Fruit fly (Drosophila melanogaster) whole organism, embryonic: ENCODE results near the gene PIG-Wb.

Experiments used
- Adf1 ChIP-seq: fragments of 200-800 bp; sonication (Bioruptor generic); IDR thresholded peaks from 2 replicates; pipeline ENCODE4 v1.3.6; 2022; ENCODE audit warnings: missing biosample characterization, missing genetic modification characterization
- Awh ChIP-seq: fragments of 200-800 bp; sonication (Bioruptor generic); IDR thresholded peaks from 2 replicates; pipeline ENCODE4, ENCODE4 v1.3.6; 2022; ENCODE audit warnings: missing biosample characterization, missing genetic modification characterization
- Bdp1 ChIP-seq: fragments of 200-800 bp; sonication (Bioruptor generic); optimal IDR thresholded peaks from 3 replicates; lab custom pipeline; 2016; ENCODE audit warnings: missing biosample characterization, missing genetic modification characterization
- BtbVII ChIP-seq: fragments of 200-800 bp; sonication (Bioruptor generic); optimal IDR thresholded peaks from 3 replicates; lab custom pipeline; 2017; ENCODE audit warnings: missing biosample characterization, mild to moderate bottlenecking, missing genetic modification characterization
- CG12659 ChIP-seq: fragments of 200-800 bp; sonication (Bioruptor generic); optimal IDR thresholded peaks from 3 replicates; lab custom pipeline; 2017; ENCODE audit warnings: mild to moderate bottlenecking, missing biosample characterization, missing genetic modification reagents, missing genetic modification characterization
- CG13287 ChIP-seq: fragments of 200-800 bp; sonication (Bioruptor generic); IDR thresholded peaks from 2 replicates; pipeline ENCODE4 v1.3.6; 2022; ENCODE audit warnings: missing biosample characterization, missing genetic modification characterization; ENCODE audit not compliant: partially characterized antibody
- CG14965 ChIP-seq: fragments of 200-800 bp; sonication (Bioruptor generic); optimal IDR thresholded peaks from 2 replicates; lab custom pipeline; 2016; ENCODE audit warnings: missing biosample characterization, missing genetic modification characterization, borderline replicate concordance
- CG17361 ChIP-seq: fragments of 200-800 bp; sonication (Bioruptor generic); IDR thresholded peaks from 3 replicates; pipeline ENCODE4 v1.3.6; 2022; ENCODE audit warnings: missing biosample characterization, missing genetic modification characterization
- CG17802 ChIP-seq: fragments of 200-800 bp; sonication (Bioruptor generic); optimal IDR thresholded peaks from 2 replicates; lab custom pipeline; 2018; ENCODE audit warnings: missing biosample characterization, mild to moderate bottlenecking, missing genetic modification characterization, moderate library complexity
- CG17829 ChIP-seq: fragments of 200-800 bp; optimal IDR thresholded peaks from 2 replicates; lab custom pipeline; 2019; ENCODE audit warnings: missing biosample characterization, mild to moderate bottlenecking, missing genetic modification characterization, moderate library complexity
- CG2875 ChIP-seq: fragments of 200-800 bp; sonication (Bioruptor generic); optimal IDR thresholded peaks from 2 replicates; lab custom pipeline; 2017; ENCODE audit warnings: missing biosample characterization, mild to moderate bottlenecking, missing genetic modification characterization, missing genetic modification reagents
- CG32772 ChIP-seq: fragments of 200-800 bp; sonication (Bioruptor generic); IDR thresholded peaks from 2 replicates; pipeline ENCODE4 v1.3.6; 2022; ENCODE audit warnings: missing biosample characterization, missing genetic modification characterization
- CG3407 ChIP-seq: fragments of 200-800 bp; sonication (Bioruptor generic); optimal IDR thresholded peaks from 2 replicates; lab custom pipeline; 2018; ENCODE audit warnings: missing biosample characterization, mild to moderate bottlenecking, missing genetic modification characterization
- CG34224 ChIP-seq: fragments of 200-800 bp; sonication (Bioruptor generic); IDR thresholded peaks from 3 replicates; pipeline ENCODE4 v1.3.6; 2022; ENCODE audit warnings: missing biosample characterization, missing genetic modification characterization; ENCODE audit not compliant: partially characterized antibody
- CG34376 ChIP-seq: fragments of 200-800 bp; sonication (Bioruptor generic); optimal IDR thresholded peaks from 2 replicates; lab custom pipeline; 2018; ENCODE audit warnings: missing biosample characterization, mild to moderate bottlenecking, missing genetic modification characterization
- CG4360 ChIP-seq: fragments of 200-800 bp; sonication (Bioruptor generic); IDR thresholded peaks from 2 replicates; pipeline ENCODE4 v1.3.6; 2022; ENCODE audit warnings: missing biosample characterization, missing genetic modification characterization
- CG7786 ChIP-seq: fragments of 200-800 bp; sonication (Bioruptor generic); optimal IDR thresholded peaks from 2 replicates; lab custom pipeline; 2016; ENCODE audit warnings: missing biosample characterization, missing genetic modification characterization
- CG8765 ChIP-seq: fragments of 200-800 bp; sonication (Bioruptor generic); IDR thresholded peaks from 2 replicates; pipeline ENCODE4 v1.3.6; 2022; ENCODE audit warnings: missing biosample characterization, missing genetic modification characterization
- CG9817 ChIP-seq: fragments of 200-800 bp; sonication (Bioruptor generic); optimal IDR thresholded peaks from 2 replicates; lab custom pipeline; 2018; ENCODE audit warnings: missing biosample characterization, mild to moderate bottlenecking, missing genetic modification characterization, moderate library complexity
- CHES-1-like ChIP-seq: fragments of 200-800 bp; sonication (Bioruptor generic); optimal IDR thresholded peaks from 2 replicates; lab custom pipeline; 2016; ENCODE audit warnings: missing biosample characterization, missing genetic modification characterization
- Dll ChIP-seq: fragments of 200-800 bp; sonication (Bioruptor generic); IDR thresholded peaks from 4 replicates; pipeline ENCODE4 v1.3.6; 2022; ENCODE audit warnings: missing biosample characterization, missing genetic modification characterization; ENCODE audit not compliant: partially characterized antibody
- Fer3 ChIP-seq: fragments of 200-800 bp; sonication (Bioruptor generic); optimal IDR thresholded peaks from 2 replicates; lab custom pipeline; 2018; ENCODE audit warnings: missing biosample characterization, mild to moderate bottlenecking, missing genetic modification characterization, moderate library complexity
- GATAe ChIP-seq: fragments of 200-800 bp; sonication (Bioruptor generic); conservative IDR thresholded peaks from 2 replicates; pipeline ENCODE4 v1.3.6; 2022; ENCODE audit warnings: missing biosample characterization, missing genetic modification characterization
- HLHmδ ChIP-seq: fragments of 200-800 bp; sonication (Bioruptor generic); optimal IDR thresholded peaks from 2 replicates; lab custom pipeline; 2018; ENCODE audit warnings: missing biosample characterization, mild to moderate bottlenecking, missing genetic modification characterization, moderate library complexity
- Lhr ChIP-seq: fragments of 200-800 bp; sonication (Bioruptor generic); optimal IDR thresholded peaks from 3 replicates; lab custom pipeline; 2017; ENCODE audit warnings: mild to moderate bottlenecking, missing biosample characterization, missing genetic modification reagents, missing genetic modification characterization
- MESR4 ChIP-seq: fragments of 200-800 bp; sonication (Bioruptor generic); optimal IDR thresholded peaks from 2 replicates; lab custom pipeline; 2018; ENCODE audit warnings: missing biosample characterization, mild to moderate bottlenecking, missing genetic modification characterization, moderate library complexity
- Neu2 ChIP-seq: fragments of 200-800 bp; sonication (Bioruptor generic); optimal IDR thresholded peaks from 3 replicates; lab custom pipeline; 2016; ENCODE audit warnings: missing biosample characterization, missing genetic modification characterization, borderline replicate concordance
- TFAM ChIP-seq: fragments of 200-800 bp; sonication (Bioruptor generic); optimal IDR thresholded peaks from 2 replicates; lab custom pipeline; 2017; ENCODE audit warnings: missing biosample characterization, missing genetic modification characterization, inconsistent platforms
- Xbp1 ChIP-seq: fragments of 200-800 bp; sonication (Bioruptor generic); optimal IDR thresholded peaks from 3 replicates; lab custom pipeline; 2016; ENCODE audit warnings: missing biosample characterization, mild to moderate bottlenecking, missing genetic modification characterization
- ac ChIP-seq: fragments of 200-800 bp; sonication (Bioruptor generic); optimal IDR thresholded peaks from 3 replicates; lab custom pipeline; 2017; ENCODE audit warnings: missing biosample characterization, mild to moderate bottlenecking, missing genetic modification characterization
- ap ChIP-seq: fragments of 200-800 bp; sonication (Bioruptor generic); IDR thresholded peaks from 2 replicates; pipeline ENCODE4 v1.3.6; 2022; ENCODE audit warnings: missing biosample characterization, missing genetic modification characterization
- cato ChIP-seq: fragments of 200-800 bp; sonication (Bioruptor generic); optimal IDR thresholded peaks from 2 replicates; lab custom pipeline; 2016; ENCODE audit warnings: missing biosample characterization, missing genetic modification characterization, borderline replicate concordance
- cg ChIP-seq: fragments of 200-800 bp; sonication (Bioruptor generic); optimal IDR thresholded peaks from 3 replicates; lab custom pipeline; 2019; ENCODE audit warnings: missing biosample characterization, mild to moderate bottlenecking, missing genetic modification characterization, moderate library complexity
- cwo ChIP-seq: fragments of 200-800 bp; sonication (Bioruptor generic); optimal IDR thresholded peaks from 3 replicates; lab custom pipeline; 2017; ENCODE audit warnings: missing biosample characterization, missing genetic modification characterization, mild to moderate bottlenecking, moderate library complexity, missing genetic modification reagents
- en ChIP-seq: fragments of 200-800 bp; sonication (Bioruptor generic); optimal IDR thresholded peaks from 2 replicates; lab custom pipeline; 2016; ENCODE audit warnings: missing biosample characterization, missing genetic modification characterization
- esg ChIP-seq: fragments of 200-800 bp; sonication (Bioruptor generic); conservative IDR thresholded peaks from 2 replicates; pipeline ENCODE4 v1.3.6; 2022; ENCODE audit warnings: missing biosample characterization, missing genetic modification characterization
- exex ChIP-seq: fragments of 200-800 bp; sonication (Bioruptor generic); optimal IDR thresholded peaks from 4 replicates; lab custom pipeline; 2018; ENCODE audit warnings: missing biosample characterization, mild to moderate bottlenecking, missing genetic modification characterization, moderate library complexity
- fd102C ChIP-seq: fragments of 200-800 bp; sonication (Bioruptor generic); optimal IDR thresholded peaks from 2 replicates; lab custom pipeline; 2018; ENCODE audit warnings: missing biosample characterization, mild to moderate bottlenecking, missing genetic modification characterization, moderate library complexity
- grn ChIP-seq: fragments of 200-800 bp; sonication (Bioruptor generic); optimal IDR thresholded peaks from 3 replicates; lab custom pipeline; 2017; ENCODE audit warnings: missing biosample characterization, missing genetic modification characterization
- mirr ChIP-seq: fragments of 200-800 bp; sonication (Bioruptor generic); optimal IDR thresholded peaks from 3 replicates; lab custom pipeline; 2018; ENCODE audit warnings: missing biosample characterization, mild to moderate bottlenecking, missing genetic modification characterization
- sd ChIP-seq: fragments of 200-800 bp; sonication (Bioruptor generic); optimal IDR thresholded peaks from 3 replicates; lab custom pipeline; 2018; ENCODE audit warnings: missing biosample characterization, mild to moderate bottlenecking, missing genetic modification characterization, moderate library complexity
- sna ChIP-seq: fragments of 200-800 bp; sonication (Bioruptor generic); IDR thresholded peaks from 2 replicates; pipeline ENCODE4 v1.3.6; 2022; ENCODE audit warnings: missing biosample characterization, missing genetic modification characterization; ENCODE audit not compliant: partially characterized antibody
- sqz ChIP-seq: fragments of 200-800 bp; sonication (Bioruptor generic); optimal IDR thresholded peaks from 3 replicates; lab custom pipeline; 2018; ENCODE audit warnings: missing biosample characterization, mild to moderate bottlenecking, missing genetic modification characterization
- tio ChIP-seq: fragments of 200-800 bp; sonication (Bioruptor generic); optimal IDR thresholded peaks from 2 replicates; lab custom pipeline; 2017; ENCODE audit warnings: missing biosample characterization, missing genetic modification characterization, inconsistent platforms
- trem ChIP-seq: fragments of 200-800 bp; optimal IDR thresholded peaks from 3 replicates; lab custom pipeline; 2019; ENCODE audit warnings: missing biosample characterization, mild to moderate bottlenecking, missing genetic modification characterization, moderate library complexity
- tup ChIP-seq: fragments of 200-800 bp; sonication (Bioruptor generic); optimal IDR thresholded peaks from 2 replicates; lab custom pipeline; 2016; ENCODE audit warnings: missing biosample characterization, mild to moderate bottlenecking, missing genetic modification characterization, moderate library complexity
- vnd ChIP-seq: fragments of 200-800 bp; sonication (Bioruptor generic); IDR thresholded peaks from 3 replicates; pipeline ENCODE4 v1.3.6; 2022; ENCODE audit warnings: missing biosample characterization, missing genetic modification characterization; ENCODE audit not compliant: partially characterized antibody
- wek ChIP-seq: fragments of 200-800 bp; sonication (Bioruptor generic); optimal IDR thresholded peaks from 3 replicates; lab custom pipeline; 2018; ENCODE audit warnings: missing biosample characterization, mild to moderate bottlenecking, missing genetic modification characterization, moderate library complexity
- z ChIP-seq: fragments of 200-800 bp; sonication (Bioruptor generic); IDR thresholded peaks from 3 replicates; pipeline ENCODE4 v1.3.6; 2022; ENCODE audit warnings: missing biosample characterization, missing genetic modification characterization
- zen2 ChIP-seq: fragments of 200-800 bp; sonication (Bioruptor generic); IDR thresholded peaks from 3 replicates; pipeline ENCODE4 v1.3.6; 2022; ENCODE audit warnings: missing biosample characterization, missing genetic modification characterization; ENCODE audit not compliant: partially characterized antibody

The PIG-Wb gene

dm6 chr3L:1784092-1784491, 46.2 kb upstream of the PIG-Wb start:
- TF ChIP-seq CG14965 (GFP tag; lab: Kevin White, UChicago) (no peak), wek (GFP tag; lab: Kevin White, UChicago) (peak; percentile 95), fd102C (no peak), esg (GFP tag; lab: Robert Waterston, UW) (no peak), Fer3 (no peak), sd (tag; lab: Kevin White, UChicago) (peak; percentile 99), CG4360 (GFP tag; lab: Robert Waterston, UW) (no peak), cwo (GFP tag; lab: Kevin White, UChicago) (no peak), CG17829 (tag; lab: Kevin White, UChicago) (no peak), CG32772 (no peak), exex (tag; lab: Kevin White, UChicago) (peak; percentile 68), tup (GFP tag; lab: Kevin White, UChicago) (no peak), Xbp1 (GFP tag; lab: Kevin White, UChicago) (no peak), z (GFP tag; lab: Robert Waterston, UW) (peak; percentile 13; the same call in 1 of the 3 replicates), Bdp1 (no peak), CG17802 (tag; lab: Kevin White, UChicago) (no peak), cg (GFP tag; lab: Kevin White, UChicago) (peak; percentile 28), GATAe (GFP tag; lab: Robert Waterston, UW) (peak; percentile 73), CG17361 (no peak), grn (peak; percentile 98), CG3407 (GFP tag; lab: Kevin White, UChicago) (no peak), CG34376 (peak; percentile 82), CHES-1-like (GFP tag; lab: Kevin White, UChicago) (no peak), CG7786 (GFP tag; lab: Kevin White, UChicago) (no peak), Neu2 (GFP tag; lab: Kevin White, UChicago) (no peak), mirr (GFP tag; lab: Kevin White, UChicago) (peak; percentile 72), CG12659 (GFP tag; lab: Kevin White, UChicago) (no peak)

dm6 chr3L:1777249-1777648, 39.3 kb upstream of the PIG-Wb start, which contains the start of the genes CG2021 and mRpL46:
TSS of gene CG2021 (minus strand) at chr3L:1777411.
TSS of gene mRpL46 (plus strand) at chr3L:1777439.
- no peak for TF ChIP-seq tio
- no peak for TF ChIP-seq CG17802 (tag; lab: Kevin White, UChicago)
- peak; percentile 68 for TF ChIP-seq MESR4 (GFP tag; lab: Kevin White, UChicago)
- TF ChIP-seq Awh: no peak
- TF ChIP-seq CG34224 (GFP tag; lab: Robert Waterston, UW): peak; percentile 38; the same call in 2 of the 3 replicates
- TF ChIP-seq HLHmδ (GFP tag; lab: Kevin White, UChicago): no peak
- TF ChIP-seq cato (GFP tag; lab: Kevin White, UChicago): no peak
- TF ChIP-seq Lhr: no peak
- peak; percentile 65 for TF ChIP-seq CG13287 (GFP tag; lab: Robert Waterston, UW)
- no peak for TF ChIP-seq ac
- TF ChIP-seq vnd (GFP tag; lab: Robert Waterston, UW): 0 out of 3 replicates have a peak, but pooled peaks have one; percentile 35
- TF ChIP-seq TFAM (GFP tag; lab: Kevin White, UChicago): no peak
- no peak for TF ChIP-seq CG9817 (tag; lab: Kevin White, UChicago)
- peak; percentile 5 for TF ChIP-seq trem
- no peak for TF ChIP-seq sqz (GFP tag; lab: Kevin White, UChicago)
- no peak for TF ChIP-seq ap (GFP tag; lab: Robert Waterston, UW)
- no peak for TF ChIP-seq CG8765
- no peak for TF ChIP-seq en (GFP tag; lab: Kevin White, UChicago)
- TF ChIP-seq Adf1: no peak
- peak; percentile 53; the same call in 1 of the 3 replicates for TF ChIP-seq zen2 (GFP tag; lab: Robert Waterston, UW)
- no peak for TF ChIP-seq CG2875 (GFP tag; lab: Kevin White, UChicago)
- peak; percentile 63; the same call in 2 of the 4 replicates for TF ChIP-seq Dll (GFP tag; lab: Robert Waterston, UW)
- TF ChIP-seq BtbVII (GFP tag; lab: Kevin White, UChicago): no peak
- peak; percentile 48; the same call in 1 of the 2 replicates for TF ChIP-seq sna (GFP tag; lab: Robert Waterston, UW)
